Worm (Caenorhabditis elegans) whole organism, L2 larva: ENCODE results near the gene arf-1.

ENCODE experiments used
- elt-3 ChIP-seq: sonication (generic microtip); optimal IDR thresholded peaks from 2 replicates; lab custom pipeline; 2017; ENCODE audit warnings: missing biosample characterization, missing genetic modification characterization
- nhr-12 ChIP-seq: fragments of 150-350 bp; optimal IDR thresholded peaks from 2 replicates; lab custom pipeline; 2014; ENCODE audit warnings: missing biosample characterization, missing genetic modification characterization
- nhr-6 ChIP-seq: fragments of 150-350 bp; optimal IDR thresholded peaks from 2 replicates; lab custom pipeline; 2014; ENCODE audit warnings: missing biosample characterization, missing genetic modification characterization
- unc-39 ChIP-seq: fragments of 150-350 bp; optimal IDR thresholded peaks from 2 replicates; lab custom pipeline; 2014; ENCODE audit warnings: missing biosample characterization, missing genetic modification characterization

DNA sequence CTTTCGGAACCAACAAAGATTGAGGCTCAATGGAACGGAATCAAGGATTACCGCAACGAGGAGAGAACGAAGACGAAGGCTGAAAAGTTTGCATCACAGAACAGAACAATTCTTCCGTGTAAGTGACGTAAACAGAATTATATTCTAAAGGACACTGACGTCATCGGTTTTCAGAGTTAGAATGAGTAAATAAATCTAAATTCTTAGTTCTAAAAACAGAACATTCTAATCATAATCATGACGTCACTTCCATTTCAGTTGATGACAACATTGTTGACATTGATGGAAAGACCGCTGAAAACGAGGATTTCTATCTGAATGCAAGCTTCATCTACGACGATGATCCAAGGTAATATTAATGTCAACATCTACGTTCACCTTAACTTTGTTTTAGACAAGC lies 49.3 kb downstream of the arf-1 start:
- no peak for TF ChIP-seq elt-3 (tag; lab: Kevin White, UChicago)
- no peak for TF ChIP-seq nhr-12 (tag; lab: Kevin White, UChicago)
- TF ChIP-seq nhr-6 (tag; lab: Kevin White, UChicago), result no peak
- TF ChIP-seq unc-39 (tag; lab: Kevin White, UChicago), result no peak
